Worm (Caenorhabditis elegans) whole organism, young adult: ENCODE results near the gene srw-77.

Source experiments
- F33H1.4 ChIP-seq: fragments of 200-800 bp; sonication (Bioruptor generic); IDR thresholded peaks from 2 replicates; pipeline ENCODE4 v1.3.6; 2022; ENCODE audit warnings: missing genetic modification reagents, missing genetic modification characterization, missing compliant biosample characterization
- F49E8.2 ChIP-seq: sonication (generic microtip); optimal IDR thresholded peaks from 3 replicates; lab custom pipeline; 2017; ENCODE audit warnings: missing genetic modification characterization, mild to moderate bottlenecking, missing compliant biosample characterization, antibody characterized with exemption, moderate library complexity; ENCODE audit not compliant: insufficient read depth
- ama-1 ChIP-seq, 3 experiments: fragments of 150-350 bp in 1 of 3; sonication (generic microtip) in 2 of 3; optimal IDR thresholded peaks; 2 replicates each; lab custom pipeline; 2014 to 2018; ENCODE audit warnings: missing biosample characterization in 2 of 3, missing genetic modification characterization in 2 of 3, missing genetic modification reagents in 2 of 3
- atf-7 ChIP-seq: sonication (generic microtip); optimal IDR thresholded peaks from 2 replicates; lab custom pipeline; 2017; ENCODE audit warnings: mild to moderate bottlenecking, missing genetic modification characterization, missing compliant biosample characterization
- gei-17 ChIP-seq: fragments of 200-800 bp; sonication (Bioruptor generic); optimal IDR thresholded peaks from 2 replicates; lab custom pipeline; 2018; ENCODE audit warnings: mild to moderate bottlenecking, missing genetic modification characterization, missing compliant biosample characterization
- hrde-1 ChIP-seq: sonication (generic microtip); optimal IDR thresholded peaks from 2 replicates; lab custom pipeline; 2016; ENCODE audit warnings: missing genetic modification characterization, mild to moderate bottlenecking, missing compliant biosample characterization, moderate library complexity, missing genotype, missing genetic modification reagents, borderline replicate concordance
- nhr-120 ChIP-seq: fragments of 200-800 bp; sonication (Bioruptor generic); IDR thresholded peaks from 2 replicates; pipeline ENCODE4 v1.3.6; 2022; ENCODE audit warnings: missing genetic modification characterization, missing compliant biosample characterization
- nhr-27 ChIP-seq: fragments of 200-800 bp; sonication (Bioruptor generic); optimal IDR thresholded peaks from 2 replicates; lab custom pipeline; 2018; ENCODE audit warnings: mild to moderate bottlenecking, missing genetic modification characterization, moderate library complexity, missing compliant biosample characterization
- pha-4 ChIP-seq: fragments of 150-350 bp; sonication (generic microtip); optimal IDR thresholded peaks from 2 replicates; lab custom pipeline; 2014; ENCODE audit warnings: missing biosample characterization, missing genetic modification reagents, missing genetic modification characterization
- snpc-1.3 ChIP-seq: sonication (generic microtip); optimal IDR thresholded peaks from 2 replicates; lab custom pipeline; 2017; ENCODE audit warnings: missing genetic modification characterization, mild to moderate bottlenecking, missing compliant biosample characterization, antibody characterized with exemption, moderate library complexity, missing genotype, missing genetic modification reagents; ENCODE audit not compliant: insufficient read depth
- unc-130 ChIP-seq: sonication (generic microtip); optimal IDR thresholded peaks from 2 replicates; lab custom pipeline; 2016; ENCODE audit warnings: missing genetic modification reagents, missing genetic modification characterization, missing compliant biosample characterization
- ztf-26 ChIP-seq: sonication (generic microtip); optimal IDR thresholded peaks from 2 replicates; lab custom pipeline; 2017; ENCODE audit warnings: missing genetic modification characterization, missing compliant biosample characterization

- TF ChIP-seq gei-17 (GFP tag; lab: Kevin White, UChicago): no peak
- TF ChIP-seq snpc-1.3 (tag; lab: Kevin White, UChicago): no peak
- TF ChIP-seq ama-1 (optimal IDR thresholded peaks at IDR 0.05; lab: Kevin White, UChicago): no peak
- TF ChIP-seq ama-1 (GFP tag; optimal IDR thresholded peaks at IDR 0.05; lab: Kevin White, UChicago): no peak
- no peak for TF ChIP-seq unc-130 (GFP tag; lab: Kevin White, UChicago)
- TF ChIP-seq hrde-1: no peak
- no peak for TF ChIP-seq nhr-27 (tag; lab: Kevin White, UChicago)
- no peak for TF ChIP-seq nhr-120 (GFP tag; lab: Robert Waterston, UW)
- no peak for TF ChIP-seq F49E8.2
- TF ChIP-seq atf-7 (tag; lab: Kevin White, UChicago): no peak
- TF ChIP-seq pha-4 (tag; lab: Kevin White, UChicago): no peak
- no peak for TF ChIP-seq ztf-26 (tag; lab: Kevin White, UChicago)
- no peak for TF ChIP-seq F33H1.4 (GFP tag; lab: Robert Waterston, UW)
These were observed 1.9 kb upstream of the srw-77 start, which contains the start of gene W06G6.17 for ce11 chrV:16645201-16645940.
